Fruit fly (Drosophila melanogaster): ENCODE data around the gene galene.
"Not testable (repeated sequence)": the region's sequence is repeated elsewhere in the genome, so short reads cannot be mapped to it uniquely, and the experiment has no call there.

galene gene

DNA sequence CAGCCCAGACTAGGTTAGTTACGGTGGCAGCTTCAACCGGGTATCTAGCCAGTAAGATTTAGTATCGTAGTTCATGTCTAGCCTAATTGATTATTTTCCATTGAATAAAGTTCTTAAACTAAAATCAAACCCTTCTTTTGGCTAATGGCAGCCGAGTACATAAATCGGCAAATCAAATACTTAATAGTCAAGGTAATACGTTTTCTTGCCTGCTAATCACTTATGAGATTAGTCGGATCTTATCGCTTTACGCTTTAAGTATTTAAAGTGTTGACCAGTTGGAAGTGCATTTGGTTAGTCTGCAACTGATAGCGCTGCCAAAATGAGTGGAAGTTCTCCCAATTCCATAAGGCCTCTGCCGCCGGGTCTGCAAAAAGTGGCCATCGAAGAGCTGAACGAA, 2.9 kb upstream of the galene start, which contains the start of gene CG33965:
CG33965 (plus strand) TSS at position 301 of the 400 bp plus-strand sequence.
- TF ChIP-seq Dif (GFP tag; optimal IDR thresholded peaks at IDR 0.05; ENCODE audit: partially characterized antibody) (no peak), Vsx2 (GFP tag; optimal IDR thresholded peaks at IDR 0.05; ENCODE audit: partially characterized antibody) (no peak), CG32264 (GFP tag; optimal IDR thresholded peaks at IDR 0.05) (no peak), Abd-B (GFP tag; optimal IDR thresholded peaks at IDR 0.05) (no peak), GATAd (GFP tag; optimal IDR thresholded peaks at IDR 0.05) (no peak), brk (GFP tag; optimal IDR thresholded peaks at IDR 0.05) (no peak), Sp1 (GFP tag; optimal IDR thresholded peaks at IDR 0.05) (no peak), jim (GFP tag; optimal IDR thresholded peaks at IDR 0.05) (no peak), sage (GFP tag; optimal IDR thresholded peaks at IDR 0.05) (no peak), psq (GFP tag; optimal IDR thresholded peaks at IDR 0.05) (no peak), usp (GFP tag; optimal IDR thresholded peaks at IDR 0.05) (no peak), HLH106 (tag; optimal IDR thresholded peaks at IDR 0.05) (no peak), foxo (GFP tag; optimal IDR thresholded peaks at IDR 0.05) (no peak), lola (GFP tag; optimal IDR thresholded peaks at IDR 0.05) (no peak), Hnf4 (GFP tag; optimal IDR thresholded peaks at IDR 0.05) (no peak), pan (optimal IDR thresholded peaks at IDR 0.05) (no peak)

DNA sequence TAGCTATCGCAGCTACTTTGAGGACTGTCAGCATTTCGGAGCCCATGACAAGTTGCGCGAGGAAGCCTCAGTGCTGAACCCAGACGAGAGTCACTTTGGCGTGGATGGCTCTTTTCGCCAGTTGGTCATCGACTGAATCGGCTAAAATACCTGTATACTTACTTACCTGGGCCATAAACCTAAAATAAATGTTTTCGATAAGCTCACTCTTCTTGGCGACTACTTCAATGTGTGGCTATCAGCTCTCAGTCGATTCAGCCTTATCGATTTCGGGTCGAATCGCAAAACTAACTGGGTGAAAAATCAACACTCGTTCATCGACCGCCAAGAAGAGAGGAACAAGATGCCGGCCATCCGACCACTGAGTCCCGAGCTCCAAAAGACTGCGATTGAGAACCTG, 1.7 kb upstream of the galene start, which contains the start of gene CG33966:
CG33966 (plus strand) TSS at position 301 of the 400 bp plus-strand sequence.
- TF ChIP-seq CrebA (GFP tag; optimal IDR thresholded peaks at IDR 0.05; ENCODE audit: borderline replicate concordance) (no peak), Dif (GFP tag; optimal IDR thresholded peaks at IDR 0.05; ENCODE audit: partially characterized antibody) (no peak), Rel (GFP tag; optimal IDR thresholded peaks at IDR 0.05) (no peak), Rel (tag; optimal IDR thresholded peaks at IDR 0.05) (no peak), dl (GFP tag; optimal IDR thresholded peaks at IDR 0.05; ENCODE audit: insufficient read depth in 1 of 2, partially characterized antibody in 2 of 2) (no peak), sage (GFP tag; optimal IDR thresholded peaks at IDR 0.05) (no peak), GATAd (GFP tag; optimal IDR thresholded peaks at IDR 0.05) (no peak), dmrt93B (GFP tag; optimal IDR thresholded peaks at IDR 0.05) (no peak), sv (GFP tag; optimal IDR thresholded peaks at IDR 0.05) (no peak), pan (optimal IDR thresholded peaks at IDR 0.05) (no peak), Jra (GFP tag; optimal IDR thresholded peaks at IDR 0.05) (no peak), Dfd (GFP tag; optimal IDR thresholded peaks at IDR 0.05) (no peak), N (GFP tag; optimal IDR thresholded peaks at IDR 0.05) (no peak), Abd-B (GFP tag; optimal IDR thresholded peaks at IDR 0.05) (no peak), HLH106 (tag; optimal IDR thresholded peaks at IDR 0.05) (no peak), tai (GFP tag; optimal IDR thresholded peaks at IDR 0.05) (no peak), dsf (GFP tag; optimal IDR thresholded peaks at IDR 0.05; ENCODE audit: borderline replicate concordance) (no peak), Hr78 (GFP tag; optimal IDR thresholded peaks at IDR 0.05) (no peak)

DNA sequence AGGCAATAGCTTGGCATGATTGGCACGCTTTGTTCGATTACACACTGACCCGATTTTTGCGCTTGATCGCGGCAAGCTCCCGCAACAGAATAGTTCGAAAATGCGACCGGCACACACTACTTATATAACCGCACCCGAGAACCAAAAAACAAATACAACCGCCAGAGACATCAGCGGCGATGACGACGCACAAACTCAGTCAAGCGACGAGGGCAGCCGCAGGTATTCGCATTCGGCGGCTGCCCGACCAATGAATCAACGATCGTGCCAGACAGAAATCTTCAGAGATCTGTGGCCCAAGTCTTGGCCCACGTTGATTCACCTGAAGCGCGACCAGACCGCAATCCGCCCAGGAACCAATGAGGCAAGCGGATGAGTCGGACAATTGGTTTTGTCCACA, 2.7 kb downstream of the galene start, which contains the start of gene CG9192:
CG9192 (minus strand) TSS at position 101 of the 400 bp plus-strand sequence.
- TF ChIP-seq tai (GFP tag; optimal IDR thresholded peaks at IDR 0.05) (no peak), h (GFP tag; optimal IDR thresholded peaks at IDR 0.05) (no peak), foxo (GFP tag; optimal IDR thresholded peaks at IDR 0.05) (no peak), OdsH (GFP tag; optimal IDR thresholded peaks at IDR 0.05) (no peak)

DNA sequence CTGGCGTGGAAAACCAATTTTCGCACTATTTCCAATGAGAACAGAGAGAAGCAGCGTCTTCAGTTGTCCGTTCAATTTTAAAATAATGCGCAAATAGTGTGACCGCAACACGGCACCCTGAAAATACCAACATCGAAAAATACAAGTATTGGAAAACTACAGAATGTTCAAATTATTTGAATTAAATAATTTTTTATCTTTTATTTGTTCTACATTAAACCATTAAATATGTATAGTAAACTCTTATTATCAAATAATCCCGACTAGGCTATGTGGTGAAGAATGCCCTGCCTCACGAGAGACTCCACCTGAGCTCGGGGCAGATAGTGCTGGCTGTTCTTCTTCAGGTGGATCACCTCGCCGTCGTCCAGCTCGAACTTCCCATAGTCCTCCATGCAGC, 10.3 kb downstream of the galene start, which contains the start of gene Klp61F:
Klp61F (minus strand) TSS at position 101 of the 400 bp plus-strand sequence.
- not testable (repeated sequence) for TF ChIP-seq Jra, Mio, CG9705 (GFP tag; optimal IDR thresholded peaks at IDR 0.05)

DNA sequence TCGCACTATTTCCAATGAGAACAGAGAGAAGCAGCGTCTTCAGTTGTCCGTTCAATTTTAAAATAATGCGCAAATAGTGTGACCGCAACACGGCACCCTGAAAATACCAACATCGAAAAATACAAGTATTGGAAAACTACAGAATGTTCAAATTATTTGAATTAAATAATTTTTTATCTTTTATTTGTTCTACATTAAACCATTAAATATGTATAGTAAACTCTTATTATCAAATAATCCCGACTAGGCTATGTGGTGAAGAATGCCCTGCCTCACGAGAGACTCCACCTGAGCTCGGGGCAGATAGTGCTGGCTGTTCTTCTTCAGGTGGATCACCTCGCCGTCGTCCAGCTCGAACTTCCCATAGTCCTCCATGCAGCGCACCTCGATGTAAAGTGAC, 11.3 kb downstream of the galene start, which contains the start of gene CG32318:
CG32318 (minus strand) TSS at position 101 of the 400 bp plus-strand sequence.
- not testable (repeated sequence) for TF ChIP-seq Hnf4, lola, CG32264 (GFP tag; optimal IDR thresholded peaks at IDR 0.05)
